Worm (Caenorhabditis elegans) whole organism, mixed stage, embryonic: ENCODE data around the gene lon-1.

Experiments
- M03D4.4 ChIP-seq: sonication (generic microtip); optimal IDR thresholded peaks from 2 replicates; lab custom pipeline; 2017; ENCODE audit warnings: mild to moderate bottlenecking, missing genetic modification characterization, missing compliant biosample characterization
- bed-3 ChIP-seq: fragments of 200-800 bp; sonication (Bioruptor generic); optimal IDR thresholded peaks from 3 replicates; lab custom pipeline; 2018; ENCODE audit warnings: mild to moderate bottlenecking, missing genetic modification characterization, moderate library complexity, missing compliant biosample characterization
- blmp-1 ChIP-seq: fragments of 150-350 bp; optimal IDR thresholded peaks from 2 replicates; lab custom pipeline; 2014; ENCODE audit warnings: missing biosample characterization, missing genetic modification characterization
- ceh-39 ChIP-seq: fragments of 150-350 bp; optimal IDR thresholded peaks from 2 replicates; lab custom pipeline; 2014; ENCODE audit warnings: missing biosample characterization, missing genetic modification characterization
- ceh-43 ChIP-seq: fragments of 200-800 bp; sonication (Bioruptor generic); optimal IDR thresholded peaks from 2 replicates; lab custom pipeline; 2018; ENCODE audit warnings: mild to moderate bottlenecking, missing genetic modification characterization, moderate library complexity, missing compliant biosample characterization
- ceh-83 ChIP-seq: fragments of 200-800 bp; sonication (Bioruptor generic); optimal IDR thresholded peaks from 2 replicates; lab custom pipeline; 2018; ENCODE audit warnings: mild to moderate bottlenecking, missing genetic modification characterization, missing compliant biosample characterization
- ces-1 ChIP-seq: fragments of 150-350 bp; optimal IDR thresholded peaks from 2 replicates; lab custom pipeline; 2014; ENCODE audit warnings: missing biosample characterization, missing genetic modification reagents, missing genetic modification characterization
- cnd-1 ChIP-seq: fragments of 200-800 bp; sonication (Bioruptor generic); optimal IDR thresholded peaks from 2 replicates; lab custom pipeline; 2018; ENCODE audit warnings: mild to moderate bottlenecking, missing genetic modification characterization, missing compliant biosample characterization
- drap-1 ChIP-seq: fragments of 200-800 bp; sonication (Bioruptor generic); optimal IDR thresholded peaks from 3 replicates; lab custom pipeline; 2018; ENCODE audit warnings: mild to moderate bottlenecking, missing genetic modification characterization, missing compliant biosample characterization
- elt-1 ChIP-seq: sonication (generic microtip); optimal IDR thresholded peaks from 2 replicates; lab custom pipeline; 2017; ENCODE audit warnings: missing genetic modification characterization, mild to moderate bottlenecking, missing compliant biosample characterization, antibody characterized with exemption, moderate library complexity, borderline replicate concordance; ENCODE audit not compliant: insufficient read depth
- elt-3 ChIP-seq: fragments of 150-350 bp; optimal IDR thresholded peaks from 2 replicates; lab custom pipeline; 2014; ENCODE audit warnings: missing biosample characterization, missing genetic modification characterization
- flh-1 ChIP-seq: fragments of 200-800 bp; sonication (Bioruptor generic); optimal IDR thresholded peaks from 2 replicates; lab custom pipeline; 2018; ENCODE audit warnings: mild to moderate bottlenecking, missing genetic modification characterization, moderate library complexity, missing compliant biosample characterization
- ham-2 ChIP-seq: fragments of 200-800 bp; sonication (Bioruptor generic); optimal IDR thresholded peaks from 2 replicates; lab custom pipeline; 2018; ENCODE audit warnings: mild to moderate bottlenecking, missing genetic modification characterization, missing compliant biosample characterization
- hlh-1 ChIP-seq: fragments of 150-350 bp; optimal IDR thresholded peaks from 2 replicates; lab custom pipeline; 2014; ENCODE audit warnings: missing biosample characterization, missing genetic modification reagents, missing genetic modification characterization
- lin-13 ChIP-seq: fragments of 150-350 bp; optimal IDR thresholded peaks from 2 replicates; lab custom pipeline; 2014; ENCODE audit warnings: missing biosample characterization, missing genetic modification characterization
- lin-32 ChIP-seq: fragments of 200-800 bp; sonication (Bioruptor generic); optimal IDR thresholded peaks from 2 replicates; lab custom pipeline; 2018; ENCODE audit warnings: mild to moderate bottlenecking, missing genetic modification characterization, missing compliant biosample characterization
- lsy-2 ChIP-seq: fragments of 150-350 bp; optimal IDR thresholded peaks from 2 replicates; lab custom pipeline; 2014; ENCODE audit warnings: missing biosample characterization, missing genetic modification characterization
- mab-5 ChIP-seq: fragments of 150-350 bp; optimal IDR thresholded peaks from 2 replicates; lab custom pipeline; 2014; ENCODE audit warnings: missing biosample characterization, missing genetic modification characterization
- mep-1 ChIP-seq: fragments of 150-350 bp; optimal IDR thresholded peaks from 2 replicates; lab custom pipeline; 2017; ENCODE audit warnings: missing biosample characterization, missing genetic modification reagents, missing genetic modification characterization, inconsistent platforms
- mls-2 ChIP-seq: sonication (generic microtip); optimal IDR thresholded peaks from 2 replicates; lab custom pipeline; 2016; ENCODE audit warnings: mild to moderate bottlenecking, missing genetic modification characterization, moderate library complexity, missing compliant biosample characterization
- nhr-12 ChIP-seq: fragments of 150-350 bp; optimal IDR thresholded peaks from 2 replicates; lab custom pipeline; 2014; ENCODE audit warnings: missing biosample characterization, missing genetic modification characterization
- nhr-2 ChIP-seq: fragments of 150-350 bp; optimal IDR thresholded peaks from 2 replicates; lab custom pipeline; 2014; ENCODE audit warnings: missing biosample characterization, missing genetic modification characterization
- nhr-237 ChIP-seq: fragments of 150-350 bp; optimal IDR thresholded peaks from 2 replicates; lab custom pipeline; 2014; ENCODE audit warnings: missing biosample characterization, missing genetic modification characterization
- nhr-28 ChIP-seq: fragments of 150-350 bp; optimal IDR thresholded peaks from 2 replicates; lab custom pipeline; 2014; ENCODE audit warnings: missing biosample characterization, missing genetic modification characterization
- nhr-76 ChIP-seq: sonication (generic microtip); optimal IDR thresholded peaks from 2 replicates; lab custom pipeline; 2017; ENCODE audit warnings: missing biosample characterization, missing genetic modification characterization
- snpc-4 ChIP-seq: fragments of 150-350 bp; optimal IDR thresholded peaks from 2 replicates; lab custom pipeline; 2014; ENCODE audit warnings: missing biosample characterization, missing genetic modification characterization
- sptf-1 ChIP-seq: sonication (generic microtip); optimal IDR thresholded peaks from 2 replicates; lab custom pipeline; 2017; ENCODE audit warnings: mild to moderate bottlenecking, missing genetic modification characterization, moderate library complexity, missing compliant biosample characterization
- tbx-8 ChIP-seq: fragments of 200-800 bp; sonication (Bioruptor generic); optimal IDR thresholded peaks from 2 replicates; lab custom pipeline; 2018; ENCODE audit warnings: mild to moderate bottlenecking, missing genetic modification characterization, moderate library complexity, missing compliant biosample characterization
- unc-120 ChIP-seq: sonication (generic microtip); optimal IDR thresholded peaks from 2 replicates; lab custom pipeline; 2017; ENCODE audit warnings: missing genetic modification characterization, missing compliant biosample characterization; ENCODE audit not compliant: poor library complexity, severe bottlenecking
- unc-39 ChIP-seq: fragments of 150-350 bp; optimal IDR thresholded peaks from 2 replicates; lab custom pipeline; 2014; ENCODE audit warnings: missing biosample characterization, missing genetic modification characterization
- unc-62 ChIP-seq: fragments of 150-350 bp; optimal IDR thresholded peaks from 2 replicates; lab custom pipeline; 2014; ENCODE audit warnings: missing biosample characterization, missing genetic modification reagents, missing genetic modification characterization
- zip-8 ChIP-seq: fragments of 150-350 bp; optimal IDR thresholded peaks from 2 replicates; lab custom pipeline; 2014; ENCODE audit warnings: missing biosample characterization, missing genetic modification characterization
- ztf-11 ChIP-seq: fragments of 150-350 bp; optimal IDR thresholded peaks from 2 replicates; lab custom pipeline; 2014; ENCODE audit warnings: missing biosample characterization, missing genetic modification characterization

lon-1 gene

DNA sequence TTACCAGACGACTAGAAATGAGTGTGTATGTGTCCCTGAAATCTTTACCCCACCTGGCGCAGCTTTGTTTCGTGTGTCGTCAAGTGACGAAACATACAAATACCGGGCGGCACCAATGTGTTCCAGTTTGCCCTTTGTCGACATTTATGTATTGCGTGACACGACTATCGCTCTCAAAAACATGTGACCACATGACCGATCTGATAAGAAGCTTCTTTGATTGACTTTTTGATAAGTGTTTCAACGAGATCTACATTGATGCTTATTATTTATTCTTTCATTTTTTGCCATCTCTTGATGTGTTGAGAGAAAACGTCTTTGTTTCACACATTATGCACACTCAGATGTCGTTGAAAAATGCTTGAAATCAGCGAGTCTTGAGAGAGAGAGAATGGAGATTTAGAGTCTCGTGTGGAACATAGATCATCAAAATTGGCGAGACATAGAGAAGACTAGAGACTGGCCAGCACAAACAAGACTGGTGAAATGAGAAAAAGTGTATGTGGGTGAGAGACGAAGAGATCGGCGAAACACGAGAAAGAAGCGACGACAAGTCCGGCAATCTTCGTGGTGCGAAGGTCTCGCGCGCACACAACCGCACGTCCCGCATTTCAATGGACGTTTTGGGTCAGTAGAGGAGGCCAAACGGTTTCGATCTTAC is 28.8 kb downstream of the lon-1 start:
- TF ChIP-seq mls-2 (no peak), unc-120 (tag; lab: Kevin White, UChicago) (peak; percentile 64), mab-5 (tag; lab: Kevin White, UChicago) (no peak), hlh-1 (tag; lab: Kevin White, UChicago) (peak; percentile 53), ceh-43 (GFP tag; lab: Kevin White, UChicago) (no peak), mep-1 (tag; lab: Kevin White, UChicago) (peak; percentile 62), ces-1 (peak; percentile 74), blmp-1 (tag; lab: Kevin White, UChicago) (no peak), elt-1 (tag; lab: Kevin White, UChicago) (peak; percentile 86), lin-13 (tag; lab: Kevin White, UChicago) (no peak), ham-2 (peak; percentile 22), unc-39 (tag; lab: Kevin White, UChicago) (no peak), nhr-237 (tag; lab: Kevin White, UChicago) (peak; percentile 5), snpc-4 (tag; lab: Kevin White, UChicago) (no peak), nhr-12 (no peak), unc-62 (peak; percentile 70), elt-3 (tag; lab: Kevin White, UChicago) (no peak)
- TF ChIP-seq, all 35 proteins: peak for 8

ce11 chrIII:5503669-5504068 is 29.4 kb downstream of the lon-1 start:
- TF ChIP-seq blmp-1 (tag; lab: Kevin White, UChicago) (no peak), sptf-1 (tag; lab: Kevin White, UChicago) (no peak), unc-39 (tag; lab: Kevin White, UChicago) (no peak), snpc-4 (tag; lab: Kevin White, UChicago) (no peak), nhr-237 (tag; lab: Kevin White, UChicago) (no peak), elt-3 (tag; lab: Kevin White, UChicago) (no peak), mls-2 (no peak), lsy-2 (tag; lab: Kevin White, UChicago) (no peak), mep-1 (tag; lab: Kevin White, UChicago) (no peak), nhr-76 (no peak)

- TF ChIP-seq unc-120 (tag; lab: Kevin White, UChicago) (peak; percentile 23), nhr-12 (no peak), sptf-1 (tag; lab: Kevin White, UChicago) (no peak), ham-2 (no peak), cnd-1 (tag; lab: Kevin White, UChicago) (no peak), blmp-1 (tag; lab: Kevin White, UChicago) (no peak), nhr-76 (no peak), lsy-2 (tag; lab: Kevin White, UChicago) (no peak), elt-1 (tag; lab: Kevin White, UChicago) (no peak), zip-8 (no peak), ces-1 (peak; percentile 86), ceh-43 (GFP tag; lab: Kevin White, UChicago) (no peak), flh-1 (no peak), tbx-8 (GFP tag; lab: Kevin White, UChicago) (no peak), lin-32 (no peak), mep-1 (tag; lab: Kevin White, UChicago) (no peak), nhr-28 (no peak), drap-1 (GFP tag; lab: Kevin White, UChicago) (no peak), mls-2 (no peak), ceh-39 (tag; lab: Kevin White, UChicago) (no peak), unc-62 (peak; percentile 2), hlh-1 (tag; lab: Kevin White, UChicago) (no peak), snpc-4 (tag; lab: Kevin White, UChicago) (no peak), lin-13 (tag; lab: Kevin White, UChicago) (no peak), unc-39 (tag; lab: Kevin White, UChicago) (no peak), bed-3 (GFP tag; lab: Kevin White, UChicago) (no peak), nhr-237 (tag; lab: Kevin White, UChicago) (no peak), ztf-11 (tag; lab: Kevin White, UChicago) (no peak), elt-3 (tag; lab: Kevin White, UChicago) (peak; percentile 26), nhr-2 (tag; lab: Kevin White, UChicago) (no peak), mab-5 (tag; lab: Kevin White, UChicago) (no peak), ceh-83 (GFP tag; lab: Kevin White, UChicago) (no peak), M03D4.4 (tag; lab: Kevin White, UChicago) (no peak)
These were observed 29.9 kb downstream of the lon-1 start for ce11 chrIII:5504164-5504563.
